Worm (Caenorhabditis elegans): ENCODE data around the gene Y39G8B.1.

ce11 chrII:13982247-13982646, 8.6 kb upstream of the Y39G8B.1 start:
- TF ChIP-seq F44E2.7 (GFP tag; IDR thresholded peaks at IDR 0.05) = no peak
- no peak for TF ChIP-seq egl-27 (tag; optimal IDR thresholded peaks at IDR 0.05)
- TF ChIP-seq pha-4 (GFP tag; IDR thresholded peaks at IDR 0.05) = no peak
- TF ChIP-seq pha-4 (tag; optimal IDR thresholded peaks at IDR 0.05) = no peak
- TF ChIP-seq aly-2 (tag; optimal IDR thresholded peaks at IDR 0.05) = no peak
- no peak for TF ChIP-seq unc-39 (tag; optimal IDR thresholded peaks at IDR 0.05)
- no peak for TF ChIP-seq hlh-11 (tag; optimal IDR thresholded peaks at IDR 0.05)
- no peak for TF ChIP-seq pqm-1 (tag; optimal IDR thresholded peaks at IDR 0.05)
- no peak for TF ChIP-seq nhr-25 (tag; optimal IDR thresholded peaks at IDR 0.05; ENCODE audit: borderline replicate concordance, insufficient read depth)
- TF ChIP-seq nhr-11 (tag; optimal IDR thresholded peaks at IDR 0.05) = no peak
- no peak for TF ChIP-seq vab-7 (GFP tag; IDR thresholded peaks at IDR 0.05)
- no peak for TF ChIP-seq unc-62 (GFP tag; optimal IDR thresholded peaks at IDR 0.05 in 1 of 2)
- TF ChIP-seq unc-62 (tag; optimal IDR thresholded peaks at IDR 0.05) = no peak
- no peak for TF ChIP-seq nhr-28 (tag; optimal IDR thresholded peaks at IDR 0.05)
- no peak for TF ChIP-seq nhr-111 (GFP tag; optimal IDR thresholded peaks at IDR 0.05)

All from whole organism, L4 larva.